Fruit fly (Drosophila melanogaster) Kc167 (cell line): ENCODE results near the gene Hsc70-4.

ENCODE experiments used
- Myc ChIP-seq: fragments of >200 bp; optimal IDR thresholded peaks from 2 replicates; lab custom pipeline; 2017; ENCODE audit warnings: missing external identifiers
- Sin3A ChIP-seq: fragments of >200 bp; optimal IDR thresholded peaks from 2 replicates; lab custom pipeline; 2018; ENCODE audit warnings: missing external identifiers
- h ChIP-seq: fragments of >200 bp; optimal IDR thresholded peaks from 3 replicates; lab custom pipeline; 2018; ENCODE audit warnings: missing external identifiers
- insv ChIP-seq: fragments of >200 bp; optimal IDR thresholded peaks from 3 replicates; lab custom pipeline; 2018; ENCODE audit warnings: missing external identifiers
- psq ChIP-seq: fragments of >200 bp; optimal IDR thresholded peaks from 2 replicates; lab custom pipeline; 2017; ENCODE audit warnings: missing external identifiers
- ttk ChIP-seq: sonication (Bioruptor generic); optimal IDR thresholded peaks from 2 replicates; lab custom pipeline; 2017; ENCODE audit warnings: missing external identifiers

Hsc70-4 gene

dm6 chr3R:15242186-15243045 lies at the start of gene Hsc70-4, which contains the start of gene tefu:
Hsc70-4 (plus strand) TSS chr3R:15242687.
tefu (minus strand) TSS chr3R:15242236.
- TF ChIP-seq insv = no peak
- no peak for TF ChIP-seq Myc (lab: Kevin White, UChicago)
- no peak for TF ChIP-seq Sin3A (lab: Kevin White, UChicago)

- no peak for TF ChIP-seq h (lab: Kevin White, UChicago)
- TF ChIP-seq psq (lab: Kevin White, UChicago) = no peak
- no peak for TF ChIP-seq Myc (lab: Kevin White, UChicago)
- TF ChIP-seq ttk (lab: Kevin White, UChicago) = no peak
- TF ChIP-seq insv = no peak
- TF ChIP-seq Sin3A (lab: Kevin White, UChicago) = no peak
Measured at dm6 chr3R:15196134-15197034, 46.1 kb upstream of the Hsc70-4 start, which contains the start of the genes Kpc1 and CG42542. Kpc1 (minus strand) TSS chr3R:15196210. CG42542 (plus strand) TSS chr3R:15196598.

dm6 chr3R:15197373-15197772 lies 45.1 kb upstream of the Hsc70-4 start:
- TF ChIP-seq Myc (lab: Kevin White, UChicago) = no peak

dm6 chr3R:15198052-15198793 lies 44.3 kb upstream of the Hsc70-4 start:
- TF ChIP-seq Sin3A (lab: Kevin White, UChicago) (no peak), h (lab: Kevin White, UChicago) (no peak), psq (lab: Kevin White, UChicago) (no peak), insv (no peak), Myc (lab: Kevin White, UChicago) (no peak), ttk (lab: Kevin White, UChicago) (no peak)

- TF ChIP-seq insv (no peak), Myc (lab: Kevin White, UChicago) (no peak), h (lab: Kevin White, UChicago) (no peak), Sin3A (lab: Kevin White, UChicago) (no peak), ttk (lab: Kevin White, UChicago) (no peak), psq (lab: Kevin White, UChicago) (no peak)
Measured at dm6 chr3R:15205223-15205622, 37.3 kb upstream of the Hsc70-4 start.

dm6 chr3R:15206273-15206672 lies 36.2 kb upstream of the Hsc70-4 start, which contains the start of gene Spn88Ea:
Spn88Ea (minus strand) TSS chr3R:15206447.
- TF ChIP-seq psq (lab: Kevin White, UChicago) = no peak
- no peak for TF ChIP-seq h (lab: Kevin White, UChicago)
- no peak for TF ChIP-seq insv
- TF ChIP-seq Myc (lab: Kevin White, UChicago) = no peak
- TF ChIP-seq Sin3A (lab: Kevin White, UChicago) = no peak
- no peak for TF ChIP-seq ttk (lab: Kevin White, UChicago)

dm6 chr3R:15208712-15209499 lies 33.6 kb upstream of the Hsc70-4 start, which contains the start of the genes Spn88Eb and Mau2:
Spn88Eb (minus strand) TSS chr3R:15208762.
Mau2 (plus strand) TSS chr3R:15209204.
- TF ChIP-seq insv (no peak), h (lab: Kevin White, UChicago) (no peak), Myc (lab: Kevin White, UChicago) (no peak), ttk (lab: Kevin White, UChicago) (no peak), psq (lab: Kevin White, UChicago) (no peak), Sin3A (lab: Kevin White, UChicago) (no peak)

- TF ChIP-seq insv (no peak), ttk (lab: Kevin White, UChicago) (no peak), h (lab: Kevin White, UChicago) (no peak), psq (lab: Kevin White, UChicago) (no peak), Myc (lab: Kevin White, UChicago) (no peak), Sin3A (lab: Kevin White, UChicago) (no peak)
Measured at dm6 chr3R:15213362-15213989, 29.0 kb upstream of the Hsc70-4 start, which contains the start of the genes CG6654 and CG4210. CG6654 (minus strand) TSS chr3R:15213658. CG4210 (plus strand) TSS chr3R:15213974.

- TF ChIP-seq Myc (lab: Kevin White, UChicago) (no peak), ttk (lab: Kevin White, UChicago) (no peak), Sin3A (lab: Kevin White, UChicago) (no peak), h (lab: Kevin White, UChicago) (no peak)
Measured at dm6 chr3R:15218824-15219576, 23.5 kb upstream of the Hsc70-4 start, which contains the start of the genes SIDL and CG12241. SIDL (minus strand) TSS chr3R:15218874. CG12241 (plus strand) TSS chr3R:15219256.
